Fruit fly (Drosophila melanogaster) whole organism, adult: ENCODE measurements around the gene fz2.

Experiments
- Crg-1 ChIP-seq: fragments of 200-800 bp; sonication (Bioruptor generic); optimal IDR thresholded peaks from 2 replicates; lab custom pipeline; 2016; ENCODE audit warnings: missing biosample characterization, missing genetic modification characterization
- Mnt ChIP-seq: fragments of 200-800 bp; sonication (Bioruptor generic); optimal IDR thresholded peaks from 2 replicates; lab custom pipeline; 2016; ENCODE audit warnings: missing biosample characterization, mild to moderate bottlenecking, missing genetic modification characterization
- cic ChIP-seq: fragments of 200-800 bp; sonication (Bioruptor generic); optimal IDR thresholded peaks from 2 replicates; lab custom pipeline; 2017; ENCODE audit warnings: missing biosample characterization, mild to moderate bottlenecking, missing genetic modification characterization, moderate library complexity
- cnc ChIP-seq, 2 experiments: fragments of >200 bp; optimal IDR thresholded peaks; 2 replicates each; lab custom pipeline; 2017
- pad ChIP-seq: fragments of 200-800 bp; sonication (Bioruptor generic); optimal IDR thresholded peaks from 3 replicates; lab custom pipeline; 2017; ENCODE audit warnings: missing biosample characterization, missing genetic modification characterization, mild to moderate bottlenecking, moderate library complexity, missing genetic modification reagents
- tj ChIP-seq: fragments of 200-800 bp; sonication (Bioruptor generic); optimal IDR thresholded peaks from 3 replicates; lab custom pipeline; 2017; ENCODE audit warnings: missing biosample characterization, mild to moderate bottlenecking, missing genetic modification characterization, moderate library complexity

DNA sequence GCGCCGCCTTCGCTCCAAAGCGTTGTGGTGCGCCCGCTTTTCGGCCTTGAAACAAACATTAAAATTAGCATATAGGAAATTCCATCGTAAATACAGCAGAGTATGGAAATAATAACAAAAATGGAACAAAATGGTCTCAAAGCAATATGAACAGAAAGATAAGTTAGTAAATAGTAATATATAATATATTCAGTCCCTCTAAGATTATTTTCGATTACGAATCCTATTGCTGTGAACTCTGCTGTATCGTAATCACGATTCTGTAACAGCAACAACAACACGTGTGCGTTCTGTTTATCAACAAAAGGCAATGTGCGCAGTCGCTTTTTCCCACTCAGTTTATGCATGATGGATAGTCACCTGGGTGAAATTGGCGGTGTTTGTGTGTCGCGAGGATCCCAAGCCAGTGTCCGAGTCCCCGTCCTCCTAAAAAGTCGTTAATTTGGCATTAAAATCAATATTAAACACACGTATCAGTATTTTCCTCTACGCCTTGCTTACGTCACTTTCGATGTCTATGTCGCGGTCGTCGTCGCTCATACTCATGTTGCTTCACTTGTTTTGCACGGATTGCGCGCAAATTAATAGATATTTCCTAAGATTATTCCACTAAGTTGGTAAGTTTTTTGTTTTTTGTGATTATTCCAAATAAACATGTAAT is 28.4 kb upstream of the fz2 start, which contains the start of the genes CG42374 and Mettl5:
- TF ChIP-seq cnc (optimal IDR thresholded peaks at IDR 0.05; lab: Kevin White, UChicago) (no peak), tj (GFP tag; lab: Kevin White, UChicago) (no peak), Crg-1 (no peak), pad (GFP tag; lab: Kevin White, UChicago) (no peak), cic (GFP tag; lab: Kevin White, UChicago) (no peak), Mnt (GFP tag; lab: Kevin White, UChicago) (peak; percentile 92)
